Worm (Caenorhabditis elegans): ENCODE measurements around the gene ZK829.7.

DNA sequence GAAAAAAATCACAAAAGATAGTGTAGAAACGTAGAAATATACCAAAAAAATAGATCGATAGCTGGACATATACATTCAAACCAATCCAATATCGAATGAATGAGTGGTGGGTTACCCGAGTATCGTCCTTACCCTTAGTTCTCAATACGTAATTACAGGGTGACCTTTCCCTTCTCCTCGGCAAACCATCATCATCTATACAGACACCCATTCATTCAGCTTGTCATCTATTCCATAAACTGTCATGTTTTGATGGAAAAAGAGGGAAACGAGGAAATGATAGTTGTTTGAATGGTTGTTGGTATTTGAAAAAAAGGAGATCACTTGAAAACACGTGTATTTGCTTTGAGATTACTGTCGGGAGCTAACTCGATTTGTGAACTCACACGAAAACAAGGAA, 37.2 kb downstream of the ZK829.7 start:
- TF ChIP-seq W03F9.2 (tag; optimal IDR thresholded peaks at IDR 0.05) (no peak), dao-5 (tag; optimal IDR thresholded peaks at IDR 0.05) (no peak)

Data from whole organism, L4/young adult.